Fruit fly (Drosophila melanogaster) whole organism: ENCODE data around the gene CG11436.

Source experiments
- CG8478 ChIP-seq: fragments of >200 bp; optimal IDR thresholded peaks from 2 replicates; lab custom pipeline; 2018; ENCODE audit warnings: inconsistent platforms
- Dll ChIP-seq: fragments of >200 bp; optimal IDR thresholded peaks from 2 replicates; lab custom pipeline; 2017
- EcR ChIP-seq, 2 experiments: fragments of >200 bp; optimal IDR thresholded peaks; 2 replicates each; lab custom pipeline; 2017; ENCODE audit warnings: missing biosample characterization in 2 of 2, missing genetic modification characterization in 2 of 2, missing genetic modification reagents in 2 of 2
- pan ChIP-seq: fragments of >200 bp; optimal IDR thresholded peaks from 2 replicates; lab custom pipeline; 2017
- psq ChIP-seq: fragments of >200 bp; optimal IDR thresholded peaks from 2 replicates; lab custom pipeline; 2017
- usp ChIP-seq: fragments of >200 bp; optimal IDR thresholded peaks from 2 replicates; lab custom pipeline; 2017; ENCODE audit warnings: missing biosample characterization, missing genetic modification characterization, mixed read lengths

Gene CG11436

dm6 chrX:4551717-4552116 lies at the start of gene CG11436, which contains the start of gene CG3527:
Gene CG11436, minus strand, starts transcription at chrX:4551878.
Gene CG3527, plus strand, starts transcription at chrX:4551973.
- TF ChIP-seq EcR (GFP tag; optimal IDR thresholded peaks at IDR 0.05; lab: Kevin White, UChicago) = no peak
- no peak for TF ChIP-seq CG8478 (lab: Kevin White, UChicago)
- no peak for TF ChIP-seq Dll
- no peak for TF ChIP-seq pan (lab: Kevin White, UChicago)
- no peak for TF ChIP-seq usp
- TF ChIP-seq psq (lab: Kevin White, UChicago) = no peak

DNA sequence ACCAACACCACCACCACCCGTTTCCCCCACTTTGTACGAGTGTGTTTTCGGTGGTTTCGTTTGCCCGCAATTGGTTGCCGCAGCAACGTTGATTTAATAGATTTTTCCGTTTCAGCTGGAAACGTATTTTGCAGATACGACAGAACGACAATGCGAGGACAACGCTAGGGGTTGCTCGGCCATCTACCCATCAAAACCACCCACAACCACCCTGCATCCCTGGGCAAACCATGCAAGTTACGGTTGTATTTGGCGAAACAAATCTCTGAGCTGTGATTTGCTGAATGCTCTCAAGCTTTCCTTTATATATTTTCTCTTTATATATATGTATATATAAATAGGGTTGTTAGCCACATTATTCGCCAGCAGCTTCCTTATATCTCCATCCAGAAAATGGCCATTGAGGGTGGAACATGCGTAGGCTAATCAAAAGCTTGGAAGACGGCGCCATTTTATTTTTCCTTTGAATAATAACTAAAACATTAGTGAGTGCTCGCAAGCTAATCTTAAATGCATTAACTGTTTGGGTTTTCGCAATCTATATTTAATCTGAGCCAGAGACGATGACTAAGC lies 48.3 kb upstream of the CG11436 start:
- TF ChIP-seq EcR (GFP tag; optimal IDR thresholded peaks at IDR 0.05; lab: Kevin White, UChicago) = no peak
- TF ChIP-seq usp = no peak
- TF ChIP-seq CG8478 (lab: Kevin White, UChicago) = no peak
- no peak for TF ChIP-seq psq (lab: Kevin White, UChicago)
- no peak for TF ChIP-seq Dll
- TF ChIP-seq pan (lab: Kevin White, UChicago) = no peak

DNA sequence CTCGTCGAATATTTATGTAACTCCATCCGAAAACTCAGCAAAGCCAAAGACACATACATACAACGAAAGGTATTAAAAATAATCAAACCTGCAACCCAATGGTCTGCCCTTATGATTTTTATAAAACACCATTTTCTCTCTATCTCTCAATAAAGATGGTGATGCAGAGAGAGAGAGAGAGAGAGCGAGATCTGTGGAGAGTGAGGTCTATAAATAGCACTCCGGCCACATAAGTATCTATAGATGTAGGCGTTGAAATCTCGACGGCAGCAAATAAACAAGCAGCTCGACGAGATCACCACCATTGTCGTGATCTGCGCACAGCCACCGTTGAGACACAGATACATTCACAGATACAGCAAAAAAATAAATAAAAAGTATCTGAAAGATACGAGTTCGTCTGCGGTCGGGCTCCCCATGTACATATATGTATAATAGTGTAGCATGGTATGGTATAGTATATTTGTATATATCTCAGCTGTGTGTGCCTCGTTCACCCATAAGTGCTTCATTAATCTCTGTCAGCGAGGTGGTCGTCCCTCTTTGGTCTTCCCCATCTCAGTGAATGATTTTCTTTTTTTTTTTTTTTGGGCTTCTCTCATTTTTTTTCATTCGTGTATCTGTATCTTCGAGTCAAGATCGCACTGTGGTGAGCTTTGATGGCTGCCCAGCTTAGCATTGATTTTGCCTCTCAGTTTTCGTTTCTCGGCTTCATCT lies 44.9 kb upstream of the CG11436 start:
- no peak for TF ChIP-seq usp
- TF ChIP-seq psq (lab: Kevin White, UChicago) = no peak
- no peak for TF ChIP-seq pan (lab: Kevin White, UChicago)
- no peak for TF ChIP-seq CG8478 (lab: Kevin White, UChicago)
- no peak for TF ChIP-seq Dll
- no peak for TF ChIP-seq EcR (GFP tag; optimal IDR thresholded peaks at IDR 0.05; lab: Kevin White, UChicago)

DNA sequence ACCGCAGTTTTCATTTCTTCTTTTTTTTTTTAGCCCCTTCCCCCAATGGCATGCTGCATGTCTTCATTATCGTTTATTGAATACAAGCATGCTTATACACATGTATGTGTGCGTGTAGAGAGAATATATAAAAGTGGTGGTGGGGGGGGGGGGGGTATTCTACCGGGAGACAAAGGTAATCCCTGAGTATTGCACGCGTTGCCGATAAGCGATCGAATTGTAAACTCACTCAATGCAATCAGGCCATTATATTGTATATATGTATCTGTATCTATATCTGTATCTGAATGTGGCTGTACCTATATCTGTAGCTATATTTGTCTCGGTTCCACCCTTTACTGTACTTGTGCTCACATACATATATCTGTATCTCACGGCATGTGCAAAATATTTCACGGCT lies 40.6 kb upstream of the CG11436 start:
- TF ChIP-seq EcR (GFP tag; optimal IDR thresholded peaks at IDR 0.05; lab: Kevin White, UChicago) (no peak), CG8478 (lab: Kevin White, UChicago) (no peak), psq (lab: Kevin White, UChicago) (no peak), pan (lab: Kevin White, UChicago) (no peak), Dll (no peak), usp (no peak)

dm6 chrX:4590772-4591064 lies 39.0 kb upstream of the CG11436 start:
- TF ChIP-seq psq (lab: Kevin White, UChicago) (no peak), usp (no peak), EcR (GFP tag; optimal IDR thresholded peaks at IDR 0.05; lab: Kevin White, UChicago) (no peak)

DNA sequence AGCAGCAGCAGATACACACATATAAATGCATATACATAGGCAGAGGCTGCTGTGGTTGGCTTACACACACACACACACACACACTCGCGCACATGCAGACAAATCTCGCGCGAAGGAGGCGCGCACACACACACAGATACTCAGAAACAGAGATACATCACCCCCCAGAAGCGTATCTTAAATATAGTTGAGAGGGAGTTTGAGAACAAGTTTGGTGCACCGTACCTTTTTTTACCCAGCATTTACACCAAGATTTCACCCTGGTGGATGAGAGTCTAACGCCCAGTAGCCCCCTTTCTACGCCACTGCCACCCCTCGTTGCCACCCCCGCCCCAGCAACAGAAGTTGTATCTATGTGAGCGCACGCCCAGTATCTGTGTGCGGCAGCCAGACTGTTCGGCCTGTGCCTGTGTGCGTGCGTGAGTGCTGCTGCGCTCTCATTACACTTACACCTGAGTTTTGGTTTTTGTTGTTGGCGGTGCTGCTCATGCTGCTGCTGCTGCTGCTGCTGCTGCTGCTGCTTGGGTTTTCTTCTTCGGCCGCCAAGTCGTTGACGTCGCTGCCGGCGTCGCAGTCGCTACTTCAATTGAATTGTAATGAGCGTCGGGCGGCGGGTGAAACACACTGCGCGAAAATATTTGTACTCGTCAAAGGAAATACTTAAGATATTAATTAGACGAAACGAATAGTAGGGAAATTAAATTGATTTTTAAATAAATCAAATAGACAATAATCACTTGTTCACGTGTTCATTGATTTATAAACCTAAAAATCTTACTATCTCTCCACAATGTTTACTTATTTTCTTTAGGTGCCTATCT lies 38.5 kb upstream of the CG11436 start:
- TF ChIP-seq EcR (GFP tag; optimal IDR thresholded peaks at IDR 0.05; lab: Kevin White, UChicago) (no peak), CG8478 (lab: Kevin White, UChicago) (peak; percentile 35)

- no peak for TF ChIP-seq pan (lab: Kevin White, UChicago)
- TF ChIP-seq EcR (GFP tag; optimal IDR thresholded peaks at IDR 0.05; lab: Kevin White, UChicago) = no peak
- no peak for TF ChIP-seq psq (lab: Kevin White, UChicago)
Observed at dm6 chrX:4588981-4589380, 37.3 kb upstream of the CG11436 start.

DNA sequence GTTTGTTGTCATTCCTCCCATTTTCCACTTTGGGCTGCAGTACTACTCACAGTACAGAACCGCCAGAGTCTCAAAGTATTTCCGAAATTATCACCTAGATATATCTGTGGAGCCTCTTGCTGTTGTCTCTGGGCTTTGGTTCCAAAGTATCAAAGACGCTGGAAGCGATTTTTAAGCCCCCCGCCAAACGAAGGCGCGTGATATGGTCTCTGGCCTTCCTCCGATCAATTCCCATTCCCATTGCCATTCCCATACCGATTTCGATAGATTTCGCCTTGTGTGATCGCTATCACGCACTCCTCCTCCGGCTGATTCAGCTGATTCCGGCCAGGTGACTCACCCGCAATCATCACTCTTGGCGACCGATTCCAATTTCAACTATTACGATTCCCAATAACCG lies 35.9 kb upstream of the CG11436 start:
- TF ChIP-seq CG8478 (lab: Kevin White, UChicago) = no peak

- no peak for TF ChIP-seq usp
- no peak for TF ChIP-seq CG8478 (lab: Kevin White, UChicago)
- TF ChIP-seq EcR (GFP tag; optimal IDR thresholded peaks at IDR 0.05; lab: Kevin White, UChicago) = no peak
- no peak for TF ChIP-seq Dll
- no peak for TF ChIP-seq pan (lab: Kevin White, UChicago)
- TF ChIP-seq psq (lab: Kevin White, UChicago) = no peak
Observed at dm6 chrX:4582422-4582821, 30.7 kb upstream of the CG11436 start.

DNA sequence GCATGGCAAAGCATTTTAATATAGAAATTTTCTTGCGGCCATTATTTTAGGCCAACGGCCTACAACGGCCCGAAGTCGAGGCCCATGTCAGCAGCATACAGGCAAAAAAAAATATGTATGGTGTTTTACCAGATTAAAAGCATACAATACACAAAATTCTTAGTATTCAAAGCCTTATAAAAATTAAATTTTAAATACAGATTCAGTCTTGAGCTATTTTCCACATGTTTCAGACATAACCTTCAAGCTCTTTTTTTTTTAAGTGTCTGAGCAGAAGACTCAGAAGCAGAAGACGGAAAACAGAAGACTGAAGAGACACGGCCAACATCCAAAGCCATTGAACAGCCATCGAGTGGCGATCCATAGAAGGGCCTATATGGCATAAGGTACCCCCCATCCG lies 30.1 kb upstream of the CG11436 start:
- no peak for TF ChIP-seq Dll
- TF ChIP-seq psq (lab: Kevin White, UChicago) = no peak
- no peak for TF ChIP-seq CG8478 (lab: Kevin White, UChicago)

- TF ChIP-seq CG8478 (lab: Kevin White, UChicago) (no peak), usp (no peak)
Observed at dm6 chrX:4573971-4574370, 22.3 kb upstream of the CG11436 start.

- TF ChIP-seq pan (lab: Kevin White, UChicago) (no peak), psq (lab: Kevin White, UChicago) (no peak), CG8478 (lab: Kevin White, UChicago) (no peak), Dll (no peak), usp (no peak), EcR (GFP tag; optimal IDR thresholded peaks at IDR 0.05; lab: Kevin White, UChicago) (no peak)
Observed at dm6 chrX:4571829-4572228, 20.2 kb upstream of the CG11436 start, which contains the start of gene CG12684. Gene CG12684, minus strand, starts transcription at chrX:4571929.

DNA sequence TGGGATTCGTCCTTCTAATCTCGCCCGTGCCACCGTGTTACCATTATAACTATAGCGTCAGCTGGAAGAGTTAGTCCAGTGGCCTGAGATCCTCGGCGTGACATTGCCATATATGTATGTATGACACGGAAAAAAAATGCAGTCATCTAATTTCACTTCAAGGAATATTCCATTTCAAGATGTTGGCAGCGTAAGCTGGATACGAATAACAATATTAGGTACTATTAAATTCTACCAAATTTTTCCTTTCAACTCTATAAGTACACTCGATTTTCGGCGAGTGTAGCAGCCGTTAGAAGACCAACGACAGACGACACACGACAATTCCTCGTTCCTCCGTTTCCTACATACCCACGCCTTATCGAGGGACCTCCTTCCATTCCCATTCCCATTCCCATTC lies 13.3 kb upstream of the CG11436 start:
- TF ChIP-seq CG8478 (lab: Kevin White, UChicago) = no peak
- TF ChIP-seq usp = no peak
- no peak for TF ChIP-seq EcR (GFP tag; optimal IDR thresholded peaks at IDR 0.05; lab: Kevin White, UChicago)
- no peak for TF ChIP-seq psq (lab: Kevin White, UChicago)
- no peak for TF ChIP-seq pan (lab: Kevin White, UChicago)
- TF ChIP-seq Dll = no peak
